Fruit fly (Drosophila melanogaster): ENCODE measurements around the gene Or85f.

Gene Or85f

DNA sequence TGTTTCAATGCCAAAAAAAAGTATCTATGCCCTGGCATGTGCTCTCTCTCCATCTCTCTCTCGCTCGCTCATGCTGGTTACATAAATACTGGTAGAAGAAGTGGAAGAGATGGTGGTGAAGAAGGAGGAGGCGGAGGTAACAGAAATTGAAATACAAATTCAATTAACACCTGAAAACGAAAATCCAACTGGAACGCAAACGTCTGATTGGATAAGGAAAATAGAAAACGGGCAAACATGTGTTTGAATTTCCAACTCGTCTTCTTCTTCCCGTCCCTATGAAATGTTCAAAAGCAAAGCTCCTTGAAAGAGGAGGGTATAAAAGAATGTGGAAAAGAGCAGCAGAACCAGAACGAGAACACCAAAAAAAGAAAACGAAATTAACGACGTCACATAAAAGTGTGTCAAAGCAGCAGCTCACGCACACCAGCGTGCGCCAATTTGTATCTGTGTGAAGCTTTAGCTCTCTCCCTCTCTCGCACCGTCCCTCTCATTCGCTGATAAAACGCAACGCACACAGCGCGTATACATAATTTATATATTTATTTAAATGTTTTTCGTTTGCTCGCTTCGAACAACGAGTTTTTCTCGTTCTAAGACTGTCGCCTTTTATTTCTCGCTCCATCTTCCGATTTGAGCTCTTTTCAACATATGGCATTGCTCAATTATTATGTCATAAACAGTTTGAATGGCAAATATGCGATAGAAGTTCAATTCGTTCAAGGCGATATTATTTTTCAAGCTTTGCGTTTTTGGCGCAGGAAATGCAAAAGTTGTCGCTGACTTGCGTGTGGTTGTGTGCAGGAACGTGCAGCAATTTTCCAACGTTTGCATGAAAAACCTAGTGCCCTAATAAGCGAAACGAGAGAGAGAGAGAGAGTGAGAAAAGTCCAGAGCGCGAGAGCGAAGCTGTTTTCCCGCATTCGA is 20.6 kb downstream of the Or85f start (continued):
- no peak for TF ChIP-seq Kr (GFP tag; optimal IDR thresholded peaks at IDR 0.05)
- TF ChIP-seq Blimp-1 (GFP tag; optimal IDR thresholded peaks at IDR 0.05) = peak; percentile 8
- TF ChIP-seq CG33557 (GFP tag; optimal IDR thresholded peaks at IDR 0.05) = no peak
- no peak for TF ChIP-seq D19A (tag; optimal IDR thresholded peaks at IDR 0.05)
- no peak for TF ChIP-seq Lhr (GFP tag; optimal IDR thresholded peaks at IDR 0.05)
- no peak for TF ChIP-seq CTCF (GFP tag; optimal IDR thresholded peaks at IDR 0.05)
- TF ChIP-seq odd (GFP tag; optimal IDR thresholded peaks at IDR 0.05) = no peak
- TF ChIP-seq ftz-f1 (GFP tag; optimal IDR thresholded peaks at IDR 0.05) = no peak
- TF ChIP-seq nmo (GFP tag; optimal IDR thresholded peaks at IDR 0.05) = no peak
- TF ChIP-seq CG34376 (GFP tag; optimal IDR thresholded peaks at IDR 0.05) = no peak
- TF ChIP-seq CG2875 (GFP tag; optimal IDR thresholded peaks at IDR 0.05) = no peak
- TF ChIP-seq NC2β (GFP tag; optimal IDR thresholded peaks at IDR 0.05) = no peak
- TF ChIP-seq eyg (GFP tag; optimal IDR thresholded peaks at IDR 0.05) = peak; percentile 3
- no peak for TF ChIP-seq NFAT (GFP tag; IDR thresholded peaks at IDR 0.05)
- TF ChIP-seq CG6765 (GFP tag; optimal IDR thresholded peaks at IDR 0.05) = no peak
- no peak for TF ChIP-seq pnt (GFP tag; optimal IDR thresholded peaks at IDR 0.05)
- TF ChIP-seq CrebB (tag; optimal IDR thresholded peaks at IDR 0.05) = no peak
- TF ChIP-seq Dad (GFP tag; optimal IDR thresholded peaks at IDR 0.05) = no peak
- no peak for TF ChIP-seq Drgx (GFP tag; IDR thresholded peaks at IDR 0.05)
- TF ChIP-seq bigmax (GFP tag; optimal IDR thresholded peaks at IDR 0.05) = no peak
- no peak for TF ChIP-seq CG16813 (GFP tag; IDR thresholded peaks at IDR 0.05; ENCODE audit: partially characterized antibody)
- no peak for TF ChIP-seq Hr78 (GFP tag; optimal IDR thresholded peaks at IDR 0.05)
- no peak for TF ChIP-seq CG5953 (GFP tag; IDR thresholded peaks at IDR 0.05)
- TF ChIP-seq dan (GFP tag; IDR thresholded peaks at IDR 0.05) = no peak
- no peak for TF ChIP-seq tna (GFP tag; IDR thresholded peaks at IDR 0.05; ENCODE audit: partially characterized antibody)
- TF ChIP-seq CG7556 (GFP tag; optimal IDR thresholded peaks at IDR 0.05) = peak; percentile 5
- no peak for TF ChIP-seq tup (GFP tag; optimal IDR thresholded peaks at IDR 0.05)
- peak; percentile 66 for TF ChIP-seq sqz (GFP tag; optimal IDR thresholded peaks at IDR 0.05)
- TF ChIP-seq nom (GFP tag; optimal IDR thresholded peaks at IDR 0.05) = no peak
- no peak for TF ChIP-seq Dfd (GFP tag; optimal IDR thresholded peaks at IDR 0.05)
- TF ChIP-seq CG9932 (GFP tag; IDR thresholded peaks at IDR 0.05) = no peak
- no peak for TF ChIP-seq vvl (GFP tag; IDR thresholded peaks at IDR 0.05)
- TF ChIP-seq zen (tag; optimal IDR thresholded peaks at IDR 0.05) = peak; percentile 27
- TF ChIP-seq tx (GFP tag; optimal IDR thresholded peaks at IDR 0.05) = no peak
- no peak for TF ChIP-seq sim (GFP tag; IDR thresholded peaks at IDR 0.05)
- TF ChIP-seq cg (GFP tag; optimal IDR thresholded peaks at IDR 0.05) = no peak
- TF ChIP-seq toy (GFP tag; IDR thresholded peaks at IDR 0.05) = no peak
- no peak for TF ChIP-seq caup (GFP tag; optimal IDR thresholded peaks at IDR 0.05; ENCODE audit: severe bottlenecking)
- no peak for TF ChIP-seq zfh1 (GFP tag; IDR thresholded peaks at IDR 0.05)
- peak; percentile 43 for TF ChIP-seq CG18599 (GFP tag; optimal IDR thresholded peaks at IDR 0.05)
- TF ChIP-seq CG12155 (GFP tag; optimal IDR thresholded peaks at IDR 0.05) = peak; percentile 2
- no peak for TF ChIP-seq Scr (GFP tag; IDR thresholded peaks at IDR 0.05; ENCODE audit: partially characterized antibody)
- TF ChIP-seq ranshi (GFP tag; IDR thresholded peaks at IDR 0.05) = no peak
- no peak for TF ChIP-seq sima (GFP tag; optimal IDR thresholded peaks at IDR 0.05)
- no peak for TF ChIP-seq CG12071 (GFP tag; optimal IDR thresholded peaks at IDR 0.05)
- no peak for TF ChIP-seq CG12299 (tag; optimal IDR thresholded peaks at IDR 0.05)
- TF ChIP-seq Abd-B (GFP tag; optimal IDR thresholded peaks at IDR 0.05) = no peak
- TF ChIP-seq Antp (GFP tag; optimal IDR thresholded peaks at IDR 0.05) = no peak
- no peak for TF ChIP-seq CG15601 (tag; optimal IDR thresholded peaks at IDR 0.05)
